Fruit fly (Drosophila melanogaster): ENCODE data around the gene CG43998.

CG43998 gene

dm6 chr3R:23912349-23912748, 16.5 kb downstream of the CG43998 start:
- TF ChIP-seq pan (optimal IDR thresholded peaks at IDR 0.05) (no peak), Dll (optimal IDR thresholded peaks at IDR 0.05) (peak; percentile 6)

dm6 chr3R:23911073-23911690, 17.6 kb downstream of the CG43998 start:
- no peak for TF ChIP-seq usp (GFP tag; optimal IDR thresholded peaks at IDR 0.05)
- TF ChIP-seq EcR (GFP tag; optimal IDR thresholded peaks at IDR 0.05), result peak in 1 of 2 experiments; percentile 39

- TF ChIP-seq psq (optimal IDR thresholded peaks at IDR 0.05) (no peak), CG8478 (optimal IDR thresholded peaks at IDR 0.05) (no peak), pan (optimal IDR thresholded peaks at IDR 0.05) (no peak), EcR (GFP tag; optimal IDR thresholded peaks at IDR 0.05) (no peak), usp (GFP tag; optimal IDR thresholded peaks at IDR 0.05) (no peak), Dll (optimal IDR thresholded peaks at IDR 0.05) (no peak)
Measured at dm6 chr3R:23910260-23910887, 18.4 kb downstream of the CG43998 start.

dm6 chr3R:23909347-23909862, 19.4 kb downstream of the CG43998 start:
- no peak for TF ChIP-seq pan (optimal IDR thresholded peaks at IDR 0.05)
- TF ChIP-seq psq (optimal IDR thresholded peaks at IDR 0.05), result no peak
- no peak for TF ChIP-seq CG8478 (optimal IDR thresholded peaks at IDR 0.05)
- TF ChIP-seq usp (GFP tag; optimal IDR thresholded peaks at IDR 0.05), result no peak
- no peak for TF ChIP-seq Dll (optimal IDR thresholded peaks at IDR 0.05)
- no peak for TF ChIP-seq EcR (GFP tag; optimal IDR thresholded peaks at IDR 0.05)

- no peak for TF ChIP-seq psq (optimal IDR thresholded peaks at IDR 0.05)
- no peak for TF ChIP-seq EcR (GFP tag; optimal IDR thresholded peaks at IDR 0.05)
- TF ChIP-seq Dll (optimal IDR thresholded peaks at IDR 0.05), result no peak
- no peak for TF ChIP-seq usp (GFP tag; optimal IDR thresholded peaks at IDR 0.05)
- TF ChIP-seq pan (optimal IDR thresholded peaks at IDR 0.05), result no peak
- TF ChIP-seq CG8478 (optimal IDR thresholded peaks at IDR 0.05), result no peak
Measured at dm6 chr3R:23903425-23903824, 25.4 kb downstream of the CG43998 start.

dm6 chr3R:23902557-23902956, 26.2 kb downstream of the CG43998 start:
- TF ChIP-seq EcR (GFP tag; optimal IDR thresholded peaks at IDR 0.05), result no peak
- TF ChIP-seq psq (optimal IDR thresholded peaks at IDR 0.05), result no peak
- TF ChIP-seq usp (GFP tag; optimal IDR thresholded peaks at IDR 0.05), result no peak
- TF ChIP-seq CG8478 (optimal IDR thresholded peaks at IDR 0.05), result no peak
- TF ChIP-seq pan (optimal IDR thresholded peaks at IDR 0.05), result no peak
- TF ChIP-seq Dll (optimal IDR thresholded peaks at IDR 0.05), result no peak

dm6 chr3R:23902034-23902433, 26.8 kb downstream of the CG43998 start:
- TF ChIP-seq EcR (GFP tag; optimal IDR thresholded peaks at IDR 0.05) (no peak), CG8478 (optimal IDR thresholded peaks at IDR 0.05) (no peak), Dll (optimal IDR thresholded peaks at IDR 0.05) (no peak), psq (optimal IDR thresholded peaks at IDR 0.05) (no peak), usp (GFP tag; optimal IDR thresholded peaks at IDR 0.05) (no peak), pan (optimal IDR thresholded peaks at IDR 0.05) (no peak)

dm6 chr3R:23900092-23900491, 28.7 kb downstream of the CG43998 start:
- TF ChIP-seq Dll (optimal IDR thresholded peaks at IDR 0.05), result no peak
- TF ChIP-seq pan (optimal IDR thresholded peaks at IDR 0.05), result no peak
- no peak for TF ChIP-seq psq (optimal IDR thresholded peaks at IDR 0.05)
- TF ChIP-seq CG8478 (optimal IDR thresholded peaks at IDR 0.05), result no peak
- no peak for TF ChIP-seq EcR (GFP tag; optimal IDR thresholded peaks at IDR 0.05)
- TF ChIP-seq usp (GFP tag; optimal IDR thresholded peaks at IDR 0.05), result no peak

dm6 chr3R:23893460-23893859, 35.3 kb downstream of the CG43998 start, which contains the start of gene tbrd-1:
Gene tbrd-1 (minus strand): TSS chr3R:23893560.
- TF ChIP-seq psq (optimal IDR thresholded peaks at IDR 0.05) (no peak), pan (optimal IDR thresholded peaks at IDR 0.05) (no peak), Dll (optimal IDR thresholded peaks at IDR 0.05) (no peak)

- TF ChIP-seq usp (GFP tag; optimal IDR thresholded peaks at IDR 0.05), result no peak
- TF ChIP-seq pan (optimal IDR thresholded peaks at IDR 0.05), result no peak
- TF ChIP-seq psq (optimal IDR thresholded peaks at IDR 0.05), result no peak
- TF ChIP-seq CG8478 (optimal IDR thresholded peaks at IDR 0.05), result no peak
Measured at dm6 chr3R:23890886-23891285, 37.9 kb downstream of the CG43998 start, which contains the start of gene TfIIA-S. Gene TfIIA-S (minus strand): TSS chr3R:23891060.

dm6 chr3R:23889922-23890321, 38.9 kb downstream of the CG43998 start, which contains the start of gene Pli:
Gene Pli (minus strand): TSS chr3R:23890052.
- TF ChIP-seq psq (optimal IDR thresholded peaks at IDR 0.05) (no peak), EcR (GFP tag; optimal IDR thresholded peaks at IDR 0.05) (no peak), CG8478 (optimal IDR thresholded peaks at IDR 0.05) (no peak), pan (optimal IDR thresholded peaks at IDR 0.05) (no peak), Dll (optimal IDR thresholded peaks at IDR 0.05) (no peak), usp (GFP tag; optimal IDR thresholded peaks at IDR 0.05) (no peak)

- TF ChIP-seq Dll (optimal IDR thresholded peaks at IDR 0.05), result no peak
- no peak for TF ChIP-seq CG8478 (optimal IDR thresholded peaks at IDR 0.05)
- no peak for TF ChIP-seq psq (optimal IDR thresholded peaks at IDR 0.05)
- peak; percentile 1 to 53 for TF ChIP-seq EcR (GFP tag; optimal IDR thresholded peaks at IDR 0.05)
- TF ChIP-seq usp (GFP tag; optimal IDR thresholded peaks at IDR 0.05), result no peak
Measured at dm6 chr3R:23888273-23889220, 40.3 kb downstream of the CG43998 start.
